Fruit fly (Drosophila melanogaster): ENCODE measurements around the gene Spn77Ba.

Gene Spn77Ba

DNA sequence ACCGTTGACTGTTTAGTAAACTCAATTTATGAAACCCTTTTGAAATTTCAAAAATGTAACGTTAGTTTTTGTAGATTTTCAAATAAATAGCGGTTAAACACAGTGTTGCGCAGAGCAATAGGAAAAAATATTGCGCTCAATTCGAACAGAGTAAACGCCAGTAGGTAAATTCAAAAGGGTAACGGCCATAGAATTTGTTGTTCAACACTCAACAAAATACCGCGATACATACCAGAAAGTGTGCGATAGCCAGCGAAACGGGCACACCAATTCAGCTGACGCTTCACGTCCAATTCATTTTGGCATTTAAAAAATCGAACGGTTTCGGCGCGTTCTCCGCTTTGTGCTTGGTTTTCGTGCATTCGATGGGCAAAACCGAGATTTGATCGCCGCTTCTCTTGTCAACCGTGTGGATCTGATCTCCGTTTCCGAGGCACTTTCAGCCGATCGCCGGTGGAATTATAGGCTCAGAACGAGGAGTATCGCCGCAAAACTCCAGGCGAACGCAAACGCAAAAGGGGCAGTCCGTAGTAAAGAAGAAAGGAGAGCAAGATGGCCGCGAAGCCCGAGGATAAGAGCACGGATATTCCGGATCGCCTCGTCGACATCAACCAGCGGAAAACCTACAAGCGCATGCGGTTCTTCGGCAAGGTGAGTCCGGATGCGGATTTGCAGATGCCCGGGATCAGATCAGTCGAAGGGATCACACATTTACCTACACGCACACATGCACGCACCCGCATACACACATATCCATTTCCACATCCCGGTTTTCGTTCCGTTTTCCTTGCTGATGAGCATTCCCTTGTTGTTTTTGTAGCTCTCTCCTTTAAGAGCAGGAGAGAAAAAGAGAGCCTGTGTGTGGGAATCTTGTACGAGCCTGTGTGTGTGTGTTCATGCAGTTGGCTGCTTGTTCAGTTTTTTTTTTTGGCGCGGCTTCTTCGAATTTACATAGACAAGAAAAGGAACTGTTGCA is 6.9 kb upstream of the Spn77Ba start (continued):
- TF ChIP-seq CG6854 (GFP tag; optimal IDR thresholded peaks at IDR 0.05) (no peak), trh (GFP tag; optimal IDR thresholded peaks at IDR 0.05) (no peak), CG18599 (GFP tag; optimal IDR thresholded peaks at IDR 0.05) (no peak), jing (GFP tag; optimal IDR thresholded peaks at IDR 0.05) (no peak), inv (GFP tag; IDR thresholded peaks at IDR 0.05; ENCODE audit: partially characterized antibody) (peak; percentile 77), emc (GFP tag; optimal IDR thresholded peaks at IDR 0.05) (peak; percentile 39), CG3726 (GFP tag; IDR thresholded peaks at IDR 0.05) (no peak), NC2α (GFP tag; optimal IDR thresholded peaks at IDR 0.05) (no peak), unc-4 (GFP tag; IDR thresholded peaks at IDR 0.05; ENCODE audit: partially characterized antibody) (peak; percentile 85), CG14965 (GFP tag; optimal IDR thresholded peaks at IDR 0.05; ENCODE audit: borderline replicate concordance) (no peak), Adf1 (GFP tag; IDR thresholded peaks at IDR 0.05) (peak; percentile 43; the same call in 1 of the 2 replicates), toy (GFP tag; IDR thresholded peaks at IDR 0.05) (no peak), gro (GFP tag; optimal IDR thresholded peaks at IDR 0.05) (peak; percentile 77), CG10321 (GFP tag; IDR thresholded peaks at IDR 0.05) (no peak), Aef1 (GFP tag; IDR thresholded peaks at IDR 0.05) (0 out of 3 replicates have a peak, but pooled peaks have one; percentile 31), Kr (GFP tag; optimal IDR thresholded peaks at IDR 0.05) (no peak), Sox102F (GFP tag; optimal IDR thresholded peaks at IDR 0.05) (no peak), sqz (GFP tag; optimal IDR thresholded peaks at IDR 0.05) (no peak), Xrp1 (GFP tag; IDR thresholded peaks at IDR 0.05) (peak; percentile 53; the same call in 1 of the 2 replicates), pnt (GFP tag; optimal IDR thresholded peaks at IDR 0.05) (no peak), Hmx (GFP tag; optimal IDR thresholded peaks at IDR 0.05) (no peak), scrt (GFP tag; optimal IDR thresholded peaks at IDR 0.05) (no peak), Oli (tag; optimal IDR thresholded peaks at IDR 0.05) (no peak), nerfin-1 (tag; optimal IDR thresholded peaks at IDR 0.05) (peak; percentile 90), otp (GFP tag; IDR thresholded peaks at IDR 0.05) (no peak), CG4424 (GFP tag; optimal IDR thresholded peaks at IDR 0.05) (peak; percentile 39), CG7963 (GFP tag; IDR thresholded peaks at IDR 0.05; ENCODE audit: partially characterized antibody) (peak; percentile 83), chinmo (GFP tag; IDR thresholded peaks at IDR 0.05; ENCODE audit: partially characterized antibody) (no peak), CG15601 (tag; optimal IDR thresholded peaks at IDR 0.05) (no peak), fru (optimal IDR thresholded peaks at IDR 0.05) (no peak), lbe (GFP tag; optimal IDR thresholded peaks at IDR 0.05) (peak; percentile 1), ap (GFP tag; IDR thresholded peaks at IDR 0.05) (no peak), Drgx (GFP tag; IDR thresholded peaks at IDR 0.05) (no peak), peb (GFP tag; IDR thresholded peaks at IDR 0.05) (no peak), CG7556 (GFP tag; optimal IDR thresholded peaks at IDR 0.05) (no peak), HLH3B (GFP tag; IDR thresholded peaks at IDR 0.05) (no peak), Myb (GFP tag; optimal IDR thresholded peaks at IDR 0.05) (peak; percentile 100), HLH54F (GFP tag; optimal IDR thresholded peaks at IDR 0.05) (peak; percentile 65), chn (GFP tag; optimal IDR thresholded peaks at IDR 0.05) (peak; percentile 27), amos (GFP tag; IDR thresholded peaks at IDR 0.05; ENCODE audit: partially characterized antibody) (peak; percentile 90), CG30431 (GFP tag; optimal IDR thresholded peaks at IDR 0.05) (no peak), fd96Cb (tag; optimal IDR thresholded peaks at IDR 0.05) (no peak), YL-1 (GFP tag; optimal IDR thresholded peaks at IDR 0.05) (peak; percentile 45), Antp (GFP tag; optimal IDR thresholded peaks at IDR 0.05) (peak; percentile 71), tll (GFP tag; optimal IDR thresholded peaks at IDR 0.05) (no peak), Fer1 (GFP tag; optimal IDR thresholded peaks at IDR 0.05) (peak; percentile 20), CG2712 (tag; optimal IDR thresholded peaks at IDR 0.05) (peak; percentile 50), CG3163 (GFP tag; optimal IDR thresholded peaks at IDR 0.05) (peak; percentile 44), CG1024 (GFP tag; IDR thresholded peaks at IDR 0.05) (no peak)
